Worm (Caenorhabditis elegans): ENCODE measurements around the gene Y39H10A.1.

ce11 chrV:3805961-3806360, 39.0 kb downstream of the Y39H10A.1 start, which contains the start of gene srw-7:
- no peak for TF ChIP-seq bed-2 (GFP tag; IDR thresholded peaks at IDR 0.05)
- TF ChIP-seq akir-1 (GFP tag; optimal IDR thresholded peaks at IDR 0.05): no peak
- no peak for TF ChIP-seq let-526 (GFP tag; IDR thresholded peaks at IDR 0.05)
- TF ChIP-seq sea-2 (GFP tag; IDR thresholded peaks at IDR 0.05): no peak
- no peak for TF ChIP-seq cebp-2 (GFP tag; IDR thresholded peaks at IDR 0.05)
- TF ChIP-seq tbp1 (GFP tag; optimal IDR thresholded peaks at IDR 0.05): no peak
- TF ChIP-seq chd-7 (tag; optimal IDR thresholded peaks at IDR 0.05): no peak
- no peak for TF ChIP-seq ceh-100 (GFP tag; IDR thresholded peaks at IDR 0.05)
- TF ChIP-seq rec-8 (tag; optimal IDR thresholded peaks at IDR 0.05): no peak
- no peak for TF ChIP-seq ama-1 (optimal IDR thresholded peaks at IDR 0.05)
- no peak for TF ChIP-seq ama-1 (GFP tag; optimal IDR thresholded peaks at IDR 0.05)
- no peak for TF ChIP-seq ets-4 (GFP tag; optimal IDR thresholded peaks at IDR 0.05)

Measured in whole organism, young adult.